Fruit fly (Drosophila melanogaster) whole organism, embryonic: ENCODE measurements around the gene Tmhs.

Experiments used
- CG10321 ChIP-seq: fragments of 200-800 bp; sonication (Bioruptor generic); IDR thresholded peaks from 2 replicates; pipeline ENCODE4 v1.3.6; 2022; ENCODE audit warnings: missing biosample characterization, missing genetic modification characterization
- CG11093 ChIP-seq: fragments of 200-800 bp; sonication (Bioruptor generic); IDR thresholded peaks from 3 replicates; pipeline ENCODE4 v1.3.6; 2022; ENCODE audit warnings: missing biosample characterization, missing genetic modification characterization
- CG1832 ChIP-seq: fragments of 200-800 bp; sonication (Bioruptor generic); optimal IDR thresholded peaks from 2 replicates; lab custom pipeline; 2017; ENCODE audit warnings: missing biosample characterization, mild to moderate bottlenecking, missing genetic modification characterization, inconsistent platforms
- CG2889 ChIP-seq: fragments of 200-800 bp; sonication (Bioruptor generic); IDR thresholded peaks from 3 replicates; pipeline ENCODE4 v1.3.6; 2022; ENCODE audit warnings: missing biosample characterization, missing genetic modification characterization
- CG6683 ChIP-seq: fragments of 200-800 bp; sonication (Bioruptor generic); optimal IDR thresholded peaks from 2 replicates; lab custom pipeline; 2017; ENCODE audit warnings: missing biosample characterization, mild to moderate bottlenecking, missing genetic modification characterization, missing genetic modification reagents
- CG6854 ChIP-seq: fragments of 200-800 bp; sonication (Bioruptor generic); optimal IDR thresholded peaks from 3 replicates; lab custom pipeline; 2017; ENCODE audit warnings: missing biosample characterization, mild to moderate bottlenecking, missing genetic modification characterization
- CG7271 ChIP-seq: fragments of 200-800 bp; sonication (Bioruptor generic); optimal IDR thresholded peaks from 2 replicates; lab custom pipeline; 2018; ENCODE audit warnings: missing biosample characterization, mild to moderate bottlenecking, missing genetic modification characterization, moderate library complexity
- CG7786 ChIP-seq: fragments of 200-800 bp; sonication (Bioruptor generic); optimal IDR thresholded peaks from 2 replicates; lab custom pipeline; 2016; ENCODE audit warnings: missing biosample characterization, missing genetic modification characterization
- CG8478 ChIP-seq: fragments of >200 bp; optimal IDR thresholded peaks from 2 replicates; lab custom pipeline; 2018
- CG9609 ChIP-seq: fragments of 200-800 bp; sonication (Bioruptor generic); optimal IDR thresholded peaks from 3 replicates; lab custom pipeline; 2016; ENCODE audit warnings: missing biosample characterization, missing genetic modification characterization
- Dbx ChIP-seq: fragments of 200-800 bp; sonication (Bioruptor generic); IDR thresholded peaks from 3 replicates; pipeline ENCODE4 v1.3.6; 2022; ENCODE audit warnings: missing biosample characterization, missing genetic modification characterization
- Dip2 ChIP-seq: fragments of 200-800 bp; sonication (Bioruptor generic); IDR thresholded peaks from 2 replicates; pipeline ENCODE4 v1.3.6; 2022; ENCODE audit warnings: missing biosample characterization, missing genetic modification characterization
- Elba2 ChIP-seq: fragments of 200-800 bp; sonication (Bioruptor generic); optimal IDR thresholded peaks from 3 replicates; lab custom pipeline; 2016; ENCODE audit warnings: missing biosample characterization, missing genetic modification characterization
- HLH54F ChIP-seq: fragments of 200-800 bp; sonication (Bioruptor generic); optimal IDR thresholded peaks from 3 replicates; lab custom pipeline; 2016; ENCODE audit warnings: missing biosample characterization, missing genetic modification characterization
- Jarid2 ChIP-seq: fragments of 200-800 bp; sonication (Bioruptor generic); optimal IDR thresholded peaks from 3 replicates; lab custom pipeline; 2017; ENCODE audit warnings: mild to moderate bottlenecking, missing biosample characterization, missing genetic modification reagents, missing genetic modification characterization
- NK7.1 ChIP-seq: fragments of 200-800 bp; sonication (Bioruptor generic); optimal IDR thresholded peaks from 3 replicates; lab custom pipeline; 2016; ENCODE audit warnings: missing biosample characterization, missing genetic modification characterization
- Nf-YA ChIP-seq: fragments of 200-800 bp; sonication (Bioruptor generic); IDR thresholded peaks from 2 replicates; pipeline ENCODE4 v1.3.6; 2022; ENCODE audit warnings: missing biosample characterization, missing genetic modification characterization
- Nf-YB ChIP-seq: fragments of 200-800 bp; sonication (Bioruptor generic); optimal IDR thresholded peaks from 3 replicates; lab custom pipeline; 2019; ENCODE audit warnings: missing biosample characterization, mild to moderate bottlenecking, missing genetic modification characterization, moderate library complexity
- Nf-YC ChIP-seq: fragments of 200-800 bp; optimal IDR thresholded peaks from 3 replicates; lab custom pipeline; 2019; ENCODE audit warnings: missing biosample characterization, mild to moderate bottlenecking, missing genetic modification characterization, moderate library complexity
- NfI ChIP-seq: fragments of 200-800 bp; sonication (Bioruptor generic); optimal IDR thresholded peaks from 3 replicates; lab custom pipeline; 2018; ENCODE audit warnings: missing biosample characterization, mild to moderate bottlenecking, missing genetic modification characterization, moderate library complexity
- Sry-δ ChIP-seq: fragments of 200-800 bp; sonication (Bioruptor generic); optimal IDR thresholded peaks from 2 replicates; lab custom pipeline; 2016; ENCODE audit warnings: missing biosample characterization, missing genetic modification characterization
- Trl ChIP-seq, 3 experiments: fragments of >200 bp in 2 of 3; fragments of 200-800 bp in 1 of 3; sonication (Bioruptor generic) in 1 of 3; optimal IDR thresholded peaks; 2 replicates in 1 of 3; 3 replicates in 2 of 3; lab custom pipeline; 2016 to 2017; ENCODE audit warnings: missing biosample characterization in 1 of 3, missing genetic modification characterization in 1 of 3
- ara ChIP-seq: fragments of 200-800 bp; sonication (Bioruptor generic); IDR thresholded peaks from 2 replicates; pipeline ENCODE4 v1.3.6; 2022; ENCODE audit warnings: missing biosample characterization, missing genetic modification characterization
- cg ChIP-seq: fragments of 200-800 bp; sonication (Bioruptor generic); optimal IDR thresholded peaks from 3 replicates; lab custom pipeline; 2019; ENCODE audit warnings: missing biosample characterization, mild to moderate bottlenecking, missing genetic modification characterization, moderate library complexity
- ci ChIP-seq: fragments of 200-800 bp; sonication (Bioruptor generic); IDR thresholded peaks from 3 replicates; pipeline ENCODE4 v1.3.6; 2022; ENCODE audit warnings: missing biosample characterization, missing genetic modification characterization
- ewg ChIP-seq: fragments of 200-800 bp; sonication (Bioruptor generic); optimal IDR thresholded peaks from 3 replicates; lab custom pipeline; 2017; ENCODE audit warnings: mild to moderate bottlenecking, missing biosample characterization, missing genetic modification reagents, missing genetic modification characterization
- lov ChIP-seq, 2 experiments: fragments of 200-800 bp in 1 of 2; fragments of >200 bp in 1 of 2; sonication (Bioruptor generic) in 1 of 2; IDR thresholded peaks in 1 of 2; optimal IDR thresholded peaks in 1 of 2; 2 replicates in 1 of 2; 3 replicates in 1 of 2; pipeline versions ENCODE4 v1.3.6 to Lab custom; 2017 to 2022; ENCODE audit warnings: missing biosample characterization in 1 of 2, missing genetic modification characterization in 1 of 2
- pita ChIP-seq: fragments of 200-800 bp; sonication (Bioruptor generic); optimal IDR thresholded peaks from 2 replicates; lab custom pipeline; 2017; ENCODE audit warnings: missing biosample characterization, mild to moderate bottlenecking, missing genetic modification characterization
- ranshi ChIP-seq: fragments of 200-800 bp; sonication (Bioruptor generic); IDR thresholded peaks from 2 replicates; pipeline ENCODE4 v1.3.6; 2022; ENCODE audit warnings: missing biosample characterization, missing genetic modification characterization
- rib ChIP-seq: fragments of 200-800 bp; sonication (Bioruptor generic); IDR thresholded peaks from 2 replicates; pipeline ENCODE4 v1.3.6; 2022; ENCODE audit warnings: missing biosample characterization, missing genetic modification characterization
- sc ChIP-seq, 3 experiments: fragments of >200 bp in 2 of 3; fragments of 200-800 bp in 1 of 3; sonication (Bioruptor generic) in 1 of 3; optimal IDR thresholded peaks; 2 replicates in 2 of 3; 3 replicates in 1 of 3; lab custom pipeline; 2017; ENCODE audit warnings: mild to moderate bottlenecking in 1 of 3, missing biosample characterization in 1 of 3, missing genetic modification characterization in 1 of 3, missing genetic modification reagents in 1 of 3
- scrt ChIP-seq: fragments of 200-800 bp; sonication (Bioruptor generic); optimal IDR thresholded peaks from 2 replicates; lab custom pipeline; 2018; ENCODE audit warnings: missing biosample characterization, mild to moderate bottlenecking, missing genetic modification characterization, moderate library complexity
- seq ChIP-seq: fragments of 200-800 bp; sonication (Bioruptor generic); IDR thresholded peaks from 2 replicates; pipeline ENCODE4 v1.3.6; 2022; ENCODE audit warnings: missing biosample characterization, missing genetic modification characterization
- tgo ChIP-seq: fragments of 200-800 bp; sonication (Bioruptor generic); IDR thresholded peaks from 3 replicates; pipeline ENCODE4 v1.3.6; 2022; ENCODE audit warnings: missing biosample characterization, missing genetic modification characterization
- trem ChIP-seq: fragments of 200-800 bp; optimal IDR thresholded peaks from 3 replicates; lab custom pipeline; 2019; ENCODE audit warnings: missing biosample characterization, mild to moderate bottlenecking, missing genetic modification characterization, moderate library complexity
- yki ChIP-seq: fragments of >200 bp; optimal IDR thresholded peaks from 3 replicates; lab custom pipeline; 2018
- zfh2 ChIP-seq: fragments of 200-800 bp; sonication (Bioruptor generic); optimal IDR thresholded peaks from 2 replicates; lab custom pipeline; 2016; ENCODE audit warnings: missing biosample characterization, missing genetic modification characterization

The Tmhs gene

DNA sequence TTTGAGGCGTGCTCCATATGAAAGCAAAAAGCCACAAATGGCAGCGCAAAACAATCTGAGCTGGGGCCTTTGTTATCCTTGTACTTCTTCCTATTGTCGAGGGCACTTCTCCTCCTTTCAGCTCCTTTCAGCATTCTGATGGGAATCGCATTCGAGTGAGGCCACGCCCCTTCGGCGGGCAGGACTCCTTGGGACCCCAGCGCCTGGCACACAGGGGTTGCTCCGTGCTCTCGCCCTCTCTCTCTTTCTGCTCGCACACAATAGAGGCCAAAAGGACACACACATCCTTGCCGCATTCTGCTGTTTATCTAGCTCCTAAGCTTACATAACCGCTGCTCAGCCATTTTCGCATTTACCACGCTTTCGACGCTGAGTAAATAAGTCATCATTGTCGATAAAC is 34.6 kb downstream of the Tmhs start:
- no peak for TF ChIP-seq scrt
- no peak for TF ChIP-seq CG2889 (GFP tag; lab: Robert Waterston, UW)
- 0 out of 3 replicates have a peak, but pooled peaks have one; percentile 35 for TF ChIP-seq Dbx (GFP tag; lab: Robert Waterston, UW)
- no peak for TF ChIP-seq CG6683
- no peak for TF ChIP-seq CG11093 (GFP tag; lab: Robert Waterston, UW)
- 0 out of 3 replicates have a peak, but pooled peaks have one; percentile 34 for TF ChIP-seq ci (GFP tag; lab: Robert Waterston, UW)
- no peak for TF ChIP-seq ranshi (GFP tag; lab: Robert Waterston, UW)
- TF ChIP-seq NK7.1 (GFP tag; lab: Kevin White, UChicago) = no peak
- peak in 1 of 2 experiments; percentile 36 for TF ChIP-seq Trl (optimal IDR thresholded peaks at IDR 0.05; lab: Kevin White, UChicago)
- no peak for TF ChIP-seq Trl (GFP tag; optimal IDR thresholded peaks at IDR 0.05; lab: Kevin White, UChicago)
- peak; percentile 35 for TF ChIP-seq CG1832 (GFP tag; lab: Kevin White, UChicago)
- TF ChIP-seq lov (optimal IDR thresholded peaks at IDR 0.05; lab: Kevin White, UChicago) = no peak
- 0 out of 3 replicates have a peak, but pooled peaks have one; percentile 13 for TF ChIP-seq lov (GFP tag; IDR thresholded peaks at IDR 0.05; lab: Robert Waterston, UW)
- TF ChIP-seq Sry-δ (GFP tag; lab: Kevin White, UChicago) = no peak
- TF ChIP-seq Nf-YC (tag; lab: Kevin White, UChicago) = peak; percentile 82
- TF ChIP-seq CG8478 (lab: Kevin White, UChicago) = no peak
- peak; percentile 74 for TF ChIP-seq Elba2 (GFP tag; lab: Kevin White, UChicago)
- TF ChIP-seq CG9609 (GFP tag; lab: Kevin White, UChicago) = no peak
- TF ChIP-seq Nf-YA (GFP tag; lab: Robert Waterston, UW) = 0 out of 2 replicates have a peak, but pooled peaks have one; percentile 34
- TF ChIP-seq seq (GFP tag; lab: Robert Waterston, UW) = peak; percentile 26; the same call in 1 of the 2 replicates
- TF ChIP-seq Dip2 = no peak
- TF ChIP-seq Nf-YB (GFP tag; lab: Kevin White, UChicago) = peak; percentile 85
- no peak for TF ChIP-seq trem (tag; lab: Kevin White, UChicago)

DNA sequence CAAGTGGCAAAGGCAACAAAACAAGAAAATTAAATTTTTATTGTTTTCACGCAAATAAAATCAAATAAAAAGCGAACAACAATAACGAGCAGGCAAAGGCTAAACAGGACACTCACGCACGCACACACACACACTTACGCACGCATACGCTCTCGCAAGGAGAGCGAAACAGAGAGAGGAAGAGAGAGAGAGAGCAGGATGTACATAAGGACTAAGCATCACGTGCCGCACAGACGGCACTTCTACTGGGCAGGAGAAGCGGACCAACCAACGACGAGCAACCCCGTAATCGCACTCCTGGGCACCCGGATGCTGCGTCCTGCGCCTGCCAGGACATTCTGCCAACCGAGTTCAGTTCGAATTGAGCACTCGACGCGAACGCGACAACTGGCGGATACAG is 35.5 kb downstream of the Tmhs start, which contains the start of gene Dbx:
Gene Dbx (plus strand): TSS at position 365 of the 400 bp plus-strand sequence.
- TF ChIP-seq tgo (GFP tag; lab: Robert Waterston, UW) (no peak), rib (GFP tag; lab: Robert Waterston, UW) (no peak), CG10321 (GFP tag; lab: Robert Waterston, UW) (0 out of 2 replicates have a peak, but pooled peaks have one; percentile 23), Nf-YB (GFP tag; lab: Kevin White, UChicago) (peak; percentile 97), CG6854 (GFP tag; lab: Kevin White, UChicago) (no peak), HLH54F (GFP tag; lab: Kevin White, UChicago) (no peak), cg (peak; percentile 63), seq (GFP tag; lab: Robert Waterston, UW) (peak; percentile 67; the same call in 1 of the 2 replicates), zfh2 (GFP tag; lab: Kevin White, UChicago) (no peak), CG1832 (GFP tag; lab: Kevin White, UChicago) (peak; percentile 69), NfI (no peak), CG7271 (tag; lab: Kevin White, UChicago) (no peak), sc (optimal IDR thresholded peaks at IDR 0.05; lab: Kevin White, UChicago) (no peak), sc (GFP tag; optimal IDR thresholded peaks at IDR 0.05; lab: Kevin White, UChicago) (no peak), Nf-YA (GFP tag; lab: Robert Waterston, UW) (peak; percentile 69), ara (GFP tag; lab: Robert Waterston, UW) (no peak), pita (GFP tag; lab: Kevin White, UChicago) (no peak), ewg (GFP tag; lab: Kevin White, UChicago) (peak; percentile 17), CG8478 (lab: Kevin White, UChicago) (peak; percentile 29), CG7786 (GFP tag; lab: Kevin White, UChicago) (no peak), yki (lab: Kevin White, UChicago) (peak; percentile 39), Trl (optimal IDR thresholded peaks at IDR 0.05; lab: Kevin White, UChicago) (peak; percentile 64 to 73), Trl (GFP tag; optimal IDR thresholded peaks at IDR 0.05; lab: Kevin White, UChicago) (no peak), Nf-YC (tag; lab: Kevin White, UChicago) (peak; percentile 94), Jarid2 (GFP tag; lab: Kevin White, UChicago) (peak; percentile 51)
